Worm (Caenorhabditis elegans): ENCODE results near the gene R57.2.

The R57.2 gene

ce11 chrX:305057-305456 lies 8.0 kb downstream of the R57.2 start (continued):
- TF ChIP-seq madf-8 (GFP tag; conservative IDR thresholded peaks at IDR 0.05): no peak

ce11 chrX:309076-309475 lies 12.0 kb downstream of the R57.2 start:
- TF ChIP-seq lin-35 (GFP tag; optimal IDR thresholded peaks at IDR 0.05) (no peak), sdz-38 (tag; optimal IDR thresholded peaks at IDR 0.05) (no peak)

- TF ChIP-seq bed-2 (GFP tag; IDR thresholded peaks at IDR 0.05): no peak
- TF ChIP-seq F10E7.11 (tag; optimal IDR thresholded peaks at IDR 0.05): no peak
- no peak for TF ChIP-seq F23B12.7 (tag; optimal IDR thresholded peaks at IDR 0.05; ENCODE audit: insufficient read depth)
- no peak for TF ChIP-seq chd-7 (tag; optimal IDR thresholded peaks at IDR 0.05)
- no peak for TF ChIP-seq hsf-1 (GFP tag; IDR thresholded peaks at IDR 0.05)
- no peak for TF ChIP-seq madf-3 (GFP tag; IDR thresholded peaks at IDR 0.05)
- no peak for TF ChIP-seq Y79H2A.3 (GFP tag; conservative IDR thresholded peaks at IDR 0.05)
- TF ChIP-seq lin-35 (GFP tag; optimal IDR thresholded peaks at IDR 0.05): no peak
- TF ChIP-seq B0019.2 (GFP tag; conservative IDR thresholded peaks at IDR 0.05): no peak
- TF ChIP-seq pha-4 (tag; optimal IDR thresholded peaks at IDR 0.05): no peak
- TF ChIP-seq F39B2.1 (GFP tag; IDR thresholded peaks at IDR 0.05): no peak
- TF ChIP-seq ztf-22 (GFP tag; optimal IDR thresholded peaks at IDR 0.05): no peak
Measured at ce11 chrX:311211-311610, 14.2 kb downstream of the R57.2 start, which contains the start of gene nlp-64. Gene nlp-64, minus strand, starts transcription at chrX:311311.

ce11 chrX:312238-312637 lies 15.2 kb downstream of the R57.2 start:
- TF ChIP-seq nhr-120 (GFP tag; IDR thresholded peaks at IDR 0.05): no peak
- TF ChIP-seq ama-1 (optimal IDR thresholded peaks at IDR 0.05): no peak
- no peak for TF ChIP-seq ama-1 (GFP tag; optimal IDR thresholded peaks at IDR 0.05)
- no peak for TF ChIP-seq ceh-91 (GFP tag; IDR thresholded peaks at IDR 0.05)
- no peak for TF ChIP-seq tbx-9 (tag; optimal IDR thresholded peaks at IDR 0.05; ENCODE audit: borderline replicate concordance)
- no peak for TF ChIP-seq F22D6.2 (tag; optimal IDR thresholded peaks at IDR 0.05)
- TF ChIP-seq Y53G8AR.9 (GFP tag; conservative IDR thresholded peaks at IDR 0.05): no peak
- TF ChIP-seq attf-3 (GFP tag; conservative IDR thresholded peaks at IDR 0.05): no peak
- TF ChIP-seq ZK185.1 (tag; optimal IDR thresholded peaks at IDR 0.05; ENCODE audit: poor library complexity, severe bottlenecking): no peak
- no peak for TF ChIP-seq C06A6.2 (GFP tag; conservative IDR thresholded peaks at IDR 0.05)
- TF ChIP-seq F57C9.4 (tag; optimal IDR thresholded peaks at IDR 0.05): no peak
- TF ChIP-seq aptf-3 (GFP tag; IDR thresholded peaks at IDR 0.05): no peak
- TF ChIP-seq B0019.2 (GFP tag; conservative IDR thresholded peaks at IDR 0.05): no peak
- TF ChIP-seq egl-44 (GFP tag; IDR thresholded peaks at IDR 0.05): no peak
- no peak for TF ChIP-seq T26A5.8 (tag; optimal IDR thresholded peaks at IDR 0.05)
- no peak for TF ChIP-seq efl-1 (GFP tag; optimal IDR thresholded peaks at IDR 0.05)
- TF ChIP-seq ets-4 (GFP tag; optimal IDR thresholded peaks at IDR 0.05): no peak
- no peak for TF ChIP-seq sptf-2 (GFP tag; optimal IDR thresholded peaks at IDR 0.05)
- no peak for TF ChIP-seq dox-1 (GFP tag; IDR thresholded peaks at IDR 0.05)
- TF ChIP-seq T07F8.4 (tag; optimal IDR thresholded peaks at IDR 0.05): no peak
- no peak for TF ChIP-seq F55B11.4 (tag; optimal IDR thresholded peaks at IDR 0.05; ENCODE audit: borderline replicate concordance, insufficient read depth)

ce11 chrX:312908-313307 lies 15.9 kb downstream of the R57.2 start, which contains the start of gene M02E1.4:
Gene M02E1.4, plus strand, starts transcription at chrX:313274.
- no peak for TF ChIP-seq dox-1 (GFP tag; IDR thresholded peaks at IDR 0.05)
- peak; percentile 17 for TF ChIP-seq nhr-80 (tag; optimal IDR thresholded peaks at IDR 0.05)
- peak; percentile 10 for TF ChIP-seq pha-4 (tag; optimal IDR thresholded peaks at IDR 0.05)
- no peak for TF ChIP-seq B0019.2 (GFP tag; conservative IDR thresholded peaks at IDR 0.05)
